Worm (Caenorhabditis elegans): ENCODE data around the gene C50D2.6.
"Not testable (repeated sequence)": the region's sequence is repeated elsewhere in the genome, so short reads cannot be mapped to it uniquely, and the experiment has no call there.

Gene C50D2.6

DNA sequence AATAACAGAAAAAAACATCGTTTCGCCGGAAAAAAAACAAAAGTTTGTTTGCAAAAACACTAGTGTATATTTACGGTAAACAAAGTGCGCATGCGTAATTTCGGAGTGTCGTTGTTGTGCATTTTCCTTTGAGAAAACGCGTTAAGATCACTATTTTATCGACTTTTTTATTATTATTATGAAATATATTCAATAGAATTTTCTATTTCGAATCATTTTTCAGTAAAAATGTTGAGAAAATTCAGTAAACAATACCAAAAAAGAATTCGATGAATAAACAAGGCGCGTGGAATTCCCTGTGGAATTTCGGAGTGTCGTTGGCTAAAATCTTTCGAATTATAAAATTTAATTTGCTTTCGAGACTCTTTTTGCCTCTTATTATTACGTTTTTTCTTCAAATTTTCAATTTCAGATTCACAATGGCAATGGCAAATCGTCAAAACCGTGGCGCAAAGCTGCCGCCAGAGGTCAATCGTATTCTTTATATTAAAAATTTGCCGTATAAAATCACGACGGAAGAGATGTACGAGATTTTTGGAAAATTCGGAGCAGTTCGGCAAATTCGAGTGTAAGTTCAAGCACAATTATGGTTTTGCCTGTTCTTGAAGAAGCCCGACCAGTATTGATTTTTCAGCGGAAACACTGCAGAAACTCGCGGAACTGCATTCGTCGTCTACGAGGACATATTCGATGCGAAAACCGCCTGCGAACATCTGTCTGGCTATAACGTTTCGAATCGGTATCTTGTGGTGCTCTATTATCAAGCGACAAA lies 13.9 kb downstream of the C50D2.6 start, which contains the start of the genes luc-7L3 and sftb-6 (continued):
- TF ChIP-seq unc-130 (tag; optimal IDR thresholded peaks at IDR 0.05) (no peak), snpc-4 (tag; optimal IDR thresholded peaks at IDR 0.05) (no peak), egl-27 (tag; optimal IDR thresholded peaks at IDR 0.05) (no peak), nhr-19 (GFP tag; conservative IDR thresholded peaks at IDR 0.05) (peak; percentile 75), nhr-77 (tag; optimal IDR thresholded peaks at IDR 0.05) (peak; percentile 24), lin-35 (GFP tag; optimal IDR thresholded peaks at IDR 0.05) (peak; percentile 58 to 62), mef-2 (tag; optimal IDR thresholded peaks at IDR 0.05) (no peak), nhr-84 (tag; optimal IDR thresholded peaks at IDR 0.05) (no peak), ceh-90 (tag; optimal IDR thresholded peaks at IDR 0.05) (peak; percentile 44), zag-1 (tag; optimal IDR thresholded peaks at IDR 0.05) (no peak), nhr-85 (tag) (peak; percentile 86), C34B4.2 (tag; optimal IDR thresholded peaks at IDR 0.05) (no peak), pqm-1 (tag; optimal IDR thresholded peaks at IDR 0.05) (no peak), sptf-1 (tag; optimal IDR thresholded peaks at IDR 0.05) (no peak), skn-1 (tag; optimal IDR thresholded peaks at IDR 0.05) (peak; percentile 50), dpl-1 (GFP tag; optimal IDR thresholded peaks at IDR 0.05) (peak; percentile 40 to 68 (median 50)), lin-15B (tag; optimal IDR thresholded peaks at IDR 0.05) (peak; percentile 28), hpl-2 (GFP tag; optimal IDR thresholded peaks at IDR 0.05) (no peak), unc-62 (GFP tag; optimal IDR thresholded peaks at IDR 0.05) (no peak), aha-1 (tag; optimal IDR thresholded peaks at IDR 0.05) (no peak), Y116A8C.19 (tag; optimal IDR thresholded peaks at IDR 0.05; ENCODE audit: borderline replicate concordance) (no peak), dsc-1 (tag; optimal IDR thresholded peaks at IDR 0.05) (peak; percentile 61), irx-1 (tag; optimal IDR thresholded peaks at IDR 0.05) (peak; percentile 73), pax-3 (tag; optimal IDR thresholded peaks at IDR 0.05) (peak; percentile 46), tbx-2 (tag; optimal IDR thresholded peaks at IDR 0.05) (peak; percentile 75), sup-37 (GFP tag; optimal IDR thresholded peaks at IDR 0.05) (peak; percentile 50), pag-3 (tag; optimal IDR thresholded peaks at IDR 0.05; ENCODE audit: borderline replicate concordance, insufficient read depth) (no peak), rnt-1 (tag; optimal IDR thresholded peaks at IDR 0.05) (peak; percentile 19), efl-3 (GFP tag; optimal IDR thresholded peaks at IDR 0.05) (no peak), isw-1 (GFP tag; IDR thresholded peaks at IDR 0.05) (peak; percentile 79), ceh-8 (GFP tag; optimal IDR thresholded peaks at IDR 0.05) (peak; percentile 38), hlh-17 (GFP tag; optimal IDR thresholded peaks at IDR 0.05; ENCODE audit: borderline replicate concordance) (no peak), nhr-20 (tag; optimal IDR thresholded peaks at IDR 0.05) (peak; percentile 62)

DNA sequence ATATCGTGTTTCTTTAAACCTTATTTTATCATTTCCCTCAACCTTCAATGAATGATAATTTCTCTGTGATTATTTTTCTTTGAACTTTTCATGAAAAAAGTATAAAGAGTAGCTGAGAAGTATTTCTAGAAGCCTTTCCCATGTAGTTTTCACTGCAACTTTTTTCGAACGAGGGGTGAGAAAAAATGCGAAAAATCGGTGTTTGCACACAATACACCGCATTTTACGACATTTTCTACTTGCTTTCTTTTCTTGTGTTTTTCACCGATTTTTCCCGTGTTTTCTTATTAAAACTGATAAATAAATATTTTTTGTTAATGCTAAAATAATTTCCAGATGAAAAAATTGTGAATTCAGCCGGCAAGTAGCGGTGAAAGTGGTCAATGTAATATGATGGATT lies 14.7 kb downstream of the C50D2.6 start, which contains the start of gene C50D2.10:
C50D2.10 (plus strand) TSS at position 245 of the 400 bp plus-strand sequence.
- TF ChIP-seq isw-1 (GFP tag; IDR thresholded peaks at IDR 0.05); hlh-4 (tag; optimal IDR thresholded peaks at IDR 0.05); C34B4.2 (tag; optimal IDR thresholded peaks at IDR 0.05): not testable (repeated sequence)

DNA sequence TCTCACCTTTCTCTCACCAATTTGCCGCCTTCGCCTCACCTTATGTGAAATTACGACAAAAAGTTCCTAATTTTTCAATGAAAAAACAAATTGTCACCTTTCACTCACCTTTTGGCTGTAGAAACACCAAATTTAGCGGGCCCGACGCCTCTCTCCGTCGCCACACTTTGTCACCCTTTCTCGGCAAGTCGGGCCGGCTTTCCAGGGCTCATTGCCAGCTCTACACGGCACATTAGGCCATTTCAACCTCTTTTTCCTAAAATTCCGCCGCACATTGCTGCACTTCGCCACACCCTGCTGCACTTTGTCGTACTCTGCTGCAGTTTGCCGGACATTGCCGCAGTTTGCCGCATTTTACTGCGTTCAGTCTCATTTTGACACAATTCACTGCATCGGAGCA lies 16.9 kb downstream of the C50D2.6 start:
- TF ChIP-seq nhr-20 (tag; optimal IDR thresholded peaks at IDR 0.05) (no peak), C04F5.9 (tag; optimal IDR thresholded peaks at IDR 0.05) (no peak), jun-1 (tag; optimal IDR thresholded peaks at IDR 0.05) (no peak), egl-27 (tag; optimal IDR thresholded peaks at IDR 0.05) (no peak), dsc-1 (tag; optimal IDR thresholded peaks at IDR 0.05) (no peak)

- no peak for TF ChIP-seq snpc-4 (tag; optimal IDR thresholded peaks at IDR 0.05)
- TF ChIP-seq pax-3 (tag; optimal IDR thresholded peaks at IDR 0.05): no peak
- no peak for TF ChIP-seq aha-1 (tag; optimal IDR thresholded peaks at IDR 0.05)
- TF ChIP-seq isw-1 (GFP tag; IDR thresholded peaks at IDR 0.05): no peak
- TF ChIP-seq vab-15 (tag; optimal IDR thresholded peaks at IDR 0.05): no peak
- no peak for TF ChIP-seq snu-23 (GFP tag; optimal IDR thresholded peaks at IDR 0.05)
- TF ChIP-seq jun-1 (tag; optimal IDR thresholded peaks at IDR 0.05): no peak
Observed at ce11 chrII:104234-104633, 20.0 kb downstream of the C50D2.6 start, which contains the start of gene col-68. Gene col-68 (plus strand): TSS chrII:104534.

Measured in whole organism, L1 larva.